Worm (Caenorhabditis elegans) whole organism, L1 larva: Measurements from ENCODE around the gene eif-1.A.
A peak's percentile ranks its signal among the peaks of the same experiment; 100 is the strongest.

Experiments
- C04F5.9 ChIP-seq: sonication (generic microtip); optimal IDR thresholded peaks from 2 replicates; lab custom pipeline; 2016; ENCODE audit warnings: missing genetic modification characterization, missing compliant biosample characterization
- C34B4.2 ChIP-seq: sonication (generic microtip); optimal IDR thresholded peaks from 2 replicates; lab custom pipeline; 2017; ENCODE audit warnings: mild to moderate bottlenecking, missing genetic modification characterization, missing compliant biosample characterization
- Y116A8C.19 ChIP-seq: sonication (generic microtip); optimal IDR thresholded peaks from 2 replicates; lab custom pipeline; 2016; ENCODE audit warnings: missing compliant biosample characterization, missing genetic modification characterization, borderline replicate concordance
- aha-1 ChIP-seq: fragments of 150-350 bp; optimal IDR thresholded peaks from 2 replicates; lab custom pipeline; 2014; ENCODE audit warnings: missing biosample characterization, missing genetic modification characterization
- alr-1 ChIP-seq: fragments of 200-800 bp; sonication (Bioruptor generic); optimal IDR thresholded peaks from 2 replicates; lab custom pipeline; 2018; ENCODE audit warnings: borderline replicate concordance, mild to moderate bottlenecking, missing genetic modification characterization, missing compliant biosample characterization
- aly-2 ChIP-seq: fragments of 150-350 bp; optimal IDR thresholded peaks from 2 replicates; lab custom pipeline; 2014; ENCODE audit warnings: missing biosample characterization, missing genetic modification characterization
- blmp-1 ChIP-seq: fragments of 150-350 bp; optimal IDR thresholded peaks from 2 replicates; lab custom pipeline; 2014; ENCODE audit warnings: missing biosample characterization, missing genetic modification characterization
- ceh-8 ChIP-seq: fragments of 200-800 bp; sonication (Bioruptor generic); optimal IDR thresholded peaks from 2 replicates; lab custom pipeline; 2018; ENCODE audit warnings: mild to moderate bottlenecking, missing genetic modification characterization, moderate library complexity, missing compliant biosample characterization
- ceh-82 ChIP-seq, 3 experiments: fragments of 150-350 bp in 1 of 3; sonication (generic microtip) in 2 of 3; optimal IDR thresholded peaks; 2 replicates each; lab custom pipeline; 2014 to 2017; ENCODE audit warnings: missing biosample characterization in 3 of 3, missing genetic modification characterization in 3 of 3
- ceh-88 ChIP-seq: fragments of 200-800 bp; sonication (Bioruptor generic); IDR thresholded peaks from 2 replicates; pipeline ENCODE4 v1.3.6; 2022; ENCODE audit warnings: missing genetic modification characterization, missing compliant biosample characterization
- ces-1 ChIP-seq: fragments of 150-350 bp; optimal IDR thresholded peaks from 2 replicates; lab custom pipeline; 2014; ENCODE audit warnings: missing biosample characterization, missing genetic modification reagents, missing genetic modification characterization
- dpl-1 ChIP-seq, 3 experiments: fragments of 150-350 bp in 2 of 3; sonication (generic microtip) in 1 of 3; optimal IDR thresholded peaks; 2 replicates each; lab custom pipeline; 2014 to 2017; ENCODE audit warnings: missing biosample characterization in 3 of 3, missing genetic modification characterization in 3 of 3, missing genetic modification reagents in 3 of 3
- dsc-1 ChIP-seq: sonication (generic microtip); optimal IDR thresholded peaks from 2 replicates; lab custom pipeline; 2016; ENCODE audit warnings: mild to moderate bottlenecking, missing genetic modification characterization, missing compliant biosample characterization
- efl-1 ChIP-seq, 4 experiments: fragments of 150-350 bp; optimal IDR thresholded peaks in 3 of 4; peaks in 1 of 4; 1 replicate in 1 of 4; 2 replicates in 3 of 4; lab custom pipeline; 2014; ENCODE audit warnings: missing biosample characterization in 2 of 4, missing genetic modification characterization in 2 of 4, missing genetic modification reagents in 2 of 4
- efl-3 ChIP-seq: fragments of 200-800 bp; sonication (Bioruptor generic); optimal IDR thresholded peaks from 2 replicates; lab custom pipeline; 2018; ENCODE audit warnings: mild to moderate bottlenecking, missing genetic modification characterization, missing compliant biosample characterization
- egl-13 ChIP-seq: sonication (generic microtip); optimal IDR thresholded peaks from 2 replicates; lab custom pipeline; 2016; ENCODE audit warnings: missing genotype, missing genetic modification reagents, missing genetic modification characterization, missing compliant biosample characterization
- ets-5 ChIP-seq: fragments of 200-800 bp; sonication (Bioruptor generic); IDR thresholded peaks from 2 replicates; pipeline ENCODE4 v1.3.6; 2022; ENCODE audit warnings: missing genetic modification characterization, missing compliant biosample characterization
- fkh-10 ChIP-seq: sonication (generic microtip); optimal IDR thresholded peaks from 2 replicates; lab custom pipeline; 2017; ENCODE audit warnings: missing biosample characterization, missing genetic modification reagents, missing genetic modification characterization
- fkh-4 ChIP-seq: sonication (generic microtip); optimal IDR thresholded peaks from 2 replicates; lab custom pipeline; 2016; ENCODE audit warnings: missing compliant biosample characterization, missing genetic modification characterization, borderline replicate concordance
- fkh-8 ChIP-seq: sonication (generic microtip); optimal IDR thresholded peaks from 2 replicates; lab custom pipeline; 2016; ENCODE audit warnings: mild to moderate bottlenecking, missing genetic modification characterization, missing compliant biosample characterization
- fos-1 ChIP-seq: fragments of 150-350 bp; optimal IDR thresholded peaks from 2 replicates; lab custom pipeline; 2014; ENCODE audit warnings: missing biosample characterization, missing genetic modification characterization
- grh-1 ChIP-seq: fragments of 200-800 bp; sonication (Bioruptor generic); IDR thresholded peaks from 2 replicates; pipeline ENCODE4 v1.3.6; 2022; ENCODE audit warnings: missing genetic modification reagents, missing genetic modification characterization, missing compliant biosample characterization
- hlh-17 ChIP-seq: fragments of 200-800 bp; sonication (Bioruptor generic); optimal IDR thresholded peaks from 2 replicates; lab custom pipeline; 2018; ENCODE audit warnings: missing genetic modification characterization, mild to moderate bottlenecking, missing compliant biosample characterization, moderate library complexity, borderline replicate concordance
- hlh-4 ChIP-seq: sonication (generic microtip); optimal IDR thresholded peaks from 2 replicates; lab custom pipeline; 2016; ENCODE audit warnings: mild to moderate bottlenecking, missing genetic modification characterization, missing compliant biosample characterization
- hpl-2 ChIP-seq: fragments of 150-350 bp; optimal IDR thresholded peaks from 2 replicates; lab custom pipeline; 2014; ENCODE audit warnings: missing biosample characterization, missing genetic modification reagents, missing genetic modification characterization
- irx-1 ChIP-seq: sonication (generic microtip); optimal IDR thresholded peaks from 2 replicates; lab custom pipeline; 2016; ENCODE audit warnings: missing genetic modification characterization, missing compliant biosample characterization
- isw-1 ChIP-seq: fragments of 200-800 bp; sonication (Bioruptor generic); IDR thresholded peaks from 2 replicates; pipeline ENCODE4 v1.3.6; 2022; ENCODE audit warnings: missing genetic modification characterization, missing compliant biosample characterization
- lin-13 ChIP-seq: fragments of 150-350 bp; optimal IDR thresholded peaks from 2 replicates; lab custom pipeline; 2014; ENCODE audit warnings: missing biosample characterization, missing genetic modification reagents, missing genetic modification characterization
- lin-14 ChIP-seq: fragments of 200-800 bp; sonication (Bioruptor generic); optimal IDR thresholded peaks from 2 replicates; lab custom pipeline; 2018; ENCODE audit warnings: mild to moderate bottlenecking, missing genetic modification characterization, moderate library complexity, missing compliant biosample characterization
- lin-15B ChIP-seq: fragments of 150-350 bp; sonication (generic microtip); optimal IDR thresholded peaks from 3 replicates; lab custom pipeline; 2014; ENCODE audit warnings: missing biosample characterization, missing genetic modification characterization
- lin-35 ChIP-seq, 2 experiments: fragments of 150-350 bp; optimal IDR thresholded peaks; 2 replicates each; lab custom pipeline; 2014; ENCODE audit warnings: missing biosample characterization in 2 of 2, missing genetic modification characterization in 2 of 2, missing genetic modification reagents in 2 of 2
- lsy-2 ChIP-seq, 2 experiments: fragments of 150-350 bp; optimal IDR thresholded peaks; 2 replicates each; lab custom pipeline; 2014; ENCODE audit warnings: missing biosample characterization in 2 of 2, missing genetic modification characterization in 2 of 2
- mef-2 ChIP-seq: fragments of 150-350 bp; optimal IDR thresholded peaks from 2 replicates; lab custom pipeline; 2014; ENCODE audit warnings: missing biosample characterization, missing genetic modification characterization
- nhr-11 ChIP-seq: fragments of 150-350 bp; optimal IDR thresholded peaks from 2 replicates; lab custom pipeline; 2014; ENCODE audit warnings: missing biosample characterization, missing genetic modification characterization
- nhr-12 ChIP-seq: sonication (generic microtip); optimal IDR thresholded peaks from 2 replicates; lab custom pipeline; 2017; ENCODE audit warnings: missing biosample characterization, missing genetic modification characterization
- nhr-19 ChIP-seq: fragments of 200-800 bp; sonication (Bioruptor generic); conservative IDR thresholded peaks from 2 replicates; pipeline ENCODE4 v1.3.6; 2022; ENCODE audit warnings: missing genetic modification characterization, missing compliant biosample characterization
- nhr-28 ChIP-seq: fragments of 150-350 bp; optimal IDR thresholded peaks from 2 replicates; lab custom pipeline; 2014; ENCODE audit warnings: missing biosample characterization, missing genetic modification characterization
- nhr-71 ChIP-seq: sonication (generic microtip); optimal IDR thresholded peaks from 2 replicates; lab custom pipeline; 2016; ENCODE audit warnings: mild to moderate bottlenecking, missing genetic modification characterization, moderate library complexity, missing compliant biosample characterization
- nhr-76 ChIP-seq: sonication (generic microtip); optimal IDR thresholded peaks from 2 replicates; lab custom pipeline; 2017; ENCODE audit warnings: missing biosample characterization, missing genetic modification characterization
- nhr-77 ChIP-seq: fragments of 150-350 bp; optimal IDR thresholded peaks from 2 replicates; lab custom pipeline; 2014; ENCODE audit warnings: missing biosample characterization, missing genetic modification characterization
- nhr-90 ChIP-seq: sonication (generic microtip); optimal IDR thresholded peaks from 2 replicates; lab custom pipeline; 2016; ENCODE audit warnings: mild to moderate bottlenecking, missing genetic modification characterization, missing compliant biosample characterization; ENCODE audit not compliant: poor library complexity
- pag-3 ChIP-seq: sonication (generic microtip); optimal IDR thresholded peaks from 2 replicates; lab custom pipeline; 2017; ENCODE audit warnings: missing genetic modification characterization, mild to moderate bottlenecking, missing compliant biosample characterization, antibody characterized with exemption, borderline replicate concordance; ENCODE audit not compliant: insufficient read depth
- pax-3 ChIP-seq: fragments of 200-800 bp; sonication (Bioruptor generic); optimal IDR thresholded peaks from 2 replicates; lab custom pipeline; 2018; ENCODE audit warnings: mild to moderate bottlenecking, missing genetic modification characterization, moderate library complexity, missing compliant biosample characterization
- pqm-1 ChIP-seq: sonication (generic microtip); optimal IDR thresholded peaks from 3 replicates; lab custom pipeline; 2017; ENCODE audit warnings: missing biosample characterization, missing genetic modification characterization
- rnt-1 ChIP-seq: sonication (generic microtip); optimal IDR thresholded peaks from 2 replicates; lab custom pipeline; 2016; ENCODE audit warnings: mild to moderate bottlenecking, missing genetic modification characterization, moderate library complexity, missing compliant biosample characterization
- snu-23 ChIP-seq: sonication (generic microtip); optimal IDR thresholded peaks from 2 replicates; lab custom pipeline; 2016; ENCODE audit warnings: missing genetic modification characterization, missing compliant biosample characterization
- sox-4 ChIP-seq: sonication (generic microtip); optimal IDR thresholded peaks from 2 replicates; lab custom pipeline; 2016; ENCODE audit warnings: missing genetic modification characterization, missing compliant biosample characterization
- swsn-7 ChIP-seq: sonication (generic microtip); optimal IDR thresholded peaks from 2 replicates; lab custom pipeline; 2016; ENCODE audit warnings: missing genetic modification characterization, missing compliant biosample characterization
- unc-30 ChIP-seq: sonication (generic microtip); optimal IDR thresholded peaks from 2 replicates; lab custom pipeline; 2017; ENCODE audit warnings: missing biosample characterization, missing genetic modification characterization
- unc-62 ChIP-seq: fragments of 150-350 bp; optimal IDR thresholded peaks from 2 replicates; lab custom pipeline; 2014; ENCODE audit warnings: missing biosample characterization, missing genetic modification reagents, missing genetic modification characterization
- unc-98 ChIP-seq: fragments of 200-800 bp; sonication (Bioruptor generic); IDR thresholded peaks from 2 replicates; pipeline ENCODE4 v1.3.6; 2022; ENCODE audit warnings: missing genetic modification characterization, missing compliant biosample characterization
- vab-15 ChIP-seq: sonication (generic microtip); optimal IDR thresholded peaks from 2 replicates; lab custom pipeline; 2017; ENCODE audit warnings: missing genotype, mild to moderate bottlenecking, missing genetic modification characterization, missing compliant biosample characterization
- zag-1 ChIP-seq: fragments of 150-350 bp; optimal IDR thresholded peaks from 2 replicates; lab custom pipeline; 2014; ENCODE audit warnings: missing biosample characterization, missing genetic modification characterization

Gene eif-1.A

ce11 chrIV:4788332-4788731 is 22.4 kb upstream of the eif-1.A start, which contains the start of gene nhr-104:
Gene nhr-104, minus strand, starts transcription at chrIV:4788692.
- TF ChIP-seq vab-15 (tag; lab: Kevin White, UChicago) (no peak), lin-13 (GFP tag; lab: Kevin White, UChicago) (no peak), ceh-8 (no peak), nhr-76 (tag; lab: Kevin White, UChicago) (no peak), pqm-1 (tag; lab: Kevin White, UChicago) (no peak), nhr-19 (GFP tag; lab: Robert Waterston, UW) (no peak; the same call in 1 of the 2 replicates), grh-1 (GFP tag; lab: Robert Waterston, UW) (peak; percentile 87), sox-4 (tag; lab: Kevin White, UChicago) (no peak), efl-3 (no peak), fkh-10 (GFP tag; lab: Kevin White, UChicago) (no peak), swsn-7 (tag; lab: Kevin White, UChicago) (no peak), dpl-1 (GFP tag; optimal IDR thresholded peaks at IDR 0.05; lab: Kevin White, UChicago) (peak in 1 of 3 experiments; percentile 42), unc-98 (GFP tag; lab: Robert Waterston, UW) (no peak), rnt-1 (tag; lab: Kevin White, UChicago) (no peak), nhr-77 (tag; lab: Kevin White, UChicago) (peak; percentile 15), C04F5.9 (tag; lab: Kevin White, UChicago) (no peak), fkh-8 (tag; lab: Kevin White, UChicago) (no peak), nhr-11 (tag; lab: Kevin White, UChicago) (no peak), C34B4.2 (tag; lab: Kevin White, UChicago) (no peak), irx-1 (no peak), lsy-2 (tag; optimal IDR thresholded peaks at IDR 0.05; lab: Kevin White, UChicago) (peak; percentile 30 to 63), nhr-71 (tag; lab: Kevin White, UChicago) (no peak), blmp-1 (tag; lab: Kevin White, UChicago) (peak; percentile 31), dsc-1 (tag; lab: Kevin White, UChicago) (no peak), nhr-12 (tag; lab: Kevin White, UChicago) (no peak), hlh-4 (no peak), efl-1 (optimal IDR thresholded peaks at IDR 0.05; lab: Kevin White, UChicago) (peak; percentile 20 to 49), efl-1 (GFP tag; optimal IDR thresholded peaks at IDR 0.05 in 1 of 2; lab: Kevin White, UChicago) (peak in 1 of 2 experiments; percentile 3), hpl-2 (GFP tag; lab: Kevin White, UChicago) (no peak), aha-1 (tag; lab: Kevin White, UChicago) (no peak), fos-1 (tag; lab: Kevin White, UChicago) (no peak), alr-1 (tag; lab: Kevin White, UChicago) (no peak), fkh-4 (tag; lab: Kevin White, UChicago) (no peak), lin-14 (GFP tag; lab: Kevin White, UChicago) (no peak), mef-2 (tag; lab: Kevin White, UChicago) (no peak), isw-1 (no peak), unc-62 (GFP tag; lab: Kevin White, UChicago) (no peak), hlh-17 (GFP tag; lab: Kevin White, UChicago) (no peak), unc-30 (no peak), aly-2 (tag; lab: Kevin White, UChicago) (no peak), pax-3 (tag; lab: Kevin White, UChicago) (no peak), Y116A8C.19 (no peak), lin-15B (tag; lab: Kevin White, UChicago) (no peak), snu-23 (GFP tag; lab: Kevin White, UChicago) (peak; percentile 61), ces-1 (GFP tag; lab: Kevin White, UChicago) (no peak), ets-5 (GFP tag; lab: Robert Waterston, UW) (no peak), zag-1 (tag; lab: Kevin White, UChicago) (no peak), nhr-28 (tag; lab: Kevin White, UChicago) (no peak), pag-3 (tag; lab: Kevin White, UChicago) (peak; percentile 47), ceh-82 (tag; optimal IDR thresholded peaks at IDR 0.05; lab: Kevin White, UChicago) (peak in 1 of 3 experiments; percentile 7), nhr-90 (peak; percentile 47), lin-35 (GFP tag; optimal IDR thresholded peaks at IDR 0.05; lab: Kevin White, UChicago) (peak in 1 of 2 experiments; percentile 74), ceh-88 (GFP tag; lab: Robert Waterston, UW) (no peak), egl-13 (tag; lab: Kevin White, UChicago) (no peak)
